Worm (Caenorhabditis elegans) whole organism, young adult: ENCODE measurements around the gene ZK822.10.

Experiments used
- C17E4.6 ChIP-seq: fragments of 200-800 bp; sonication (Bioruptor generic); IDR thresholded peaks from 2 replicates; pipeline ENCODE4 v1.3.6; 2022; ENCODE audit warnings: missing genetic modification reagents, missing genetic modification characterization, missing compliant biosample characterization
- F22D6.2 ChIP-seq: sonication (generic microtip); optimal IDR thresholded peaks from 2 replicates; lab custom pipeline; 2016; ENCODE audit warnings: mild to moderate bottlenecking, missing genetic modification characterization, missing compliant biosample characterization
- F55B11.4 ChIP-seq: sonication (generic microtip); optimal IDR thresholded peaks from 2 replicates; lab custom pipeline; 2016; ENCODE audit warnings: missing compliant biosample characterization, missing genetic modification characterization, borderline replicate concordance; ENCODE audit not compliant: insufficient read depth
- K12H6.12 ChIP-seq: fragments of 200-800 bp; sonication (Bioruptor generic); optimal IDR thresholded peaks from 2 replicates; lab custom pipeline; 2018; ENCODE audit warnings: mild to moderate bottlenecking, missing genetic modification characterization, missing compliant biosample characterization
- T26A5.8 ChIP-seq: sonication (generic microtip); optimal IDR thresholded peaks from 2 replicates; lab custom pipeline; 2016; ENCODE audit warnings: missing genetic modification characterization, missing compliant biosample characterization
- Y53F4B.3 ChIP-seq: fragments of 200-800 bp; sonication (Bioruptor generic); IDR thresholded peaks from 2 replicates; pipeline ENCODE4 v1.3.6; 2022; ENCODE audit warnings: missing genetic modification reagents, missing genetic modification characterization, missing compliant biosample characterization
- Y56A3A.18 ChIP-seq: fragments of 200-800 bp; sonication (Bioruptor generic); IDR thresholded peaks from 2 replicates; pipeline ENCODE4 v1.3.6; 2022; ENCODE audit warnings: missing genetic modification reagents, missing genetic modification characterization, missing compliant biosample characterization
- athp-1 ChIP-seq: sonication (generic microtip); optimal IDR thresholded peaks from 2 replicates; lab custom pipeline; 2017; ENCODE audit warnings: mild to moderate bottlenecking, missing genetic modification characterization, missing compliant biosample characterization
- bed-2 ChIP-seq: fragments of 200-800 bp; sonication (Bioruptor generic); IDR thresholded peaks from 2 replicates; pipeline ENCODE4 v1.3.6; 2022; ENCODE audit warnings: missing genetic modification reagents, missing genetic modification characterization, missing compliant biosample characterization
- cebp-2 ChIP-seq: fragments of 200-800 bp; sonication (Bioruptor generic); IDR thresholded peaks from 2 replicates; pipeline ENCODE4 v1.3.6; 2022; ENCODE audit warnings: missing genetic modification characterization, missing compliant biosample characterization
- ceh-100 ChIP-seq: fragments of 200-800 bp; sonication (Bioruptor generic); IDR thresholded peaks from 2 replicates; pipeline ENCODE4 v1.3.6; 2022; ENCODE audit warnings: missing genetic modification reagents, missing genetic modification characterization, missing compliant biosample characterization
- ceh-27 ChIP-seq: fragments of 200-800 bp; sonication (Bioruptor generic); optimal IDR thresholded peaks from 2 replicates; lab custom pipeline; 2018; ENCODE audit warnings: mild to moderate bottlenecking, missing genetic modification characterization, moderate library complexity, missing compliant biosample characterization
- die-1 ChIP-seq: sonication (generic microtip); optimal IDR thresholded peaks from 2 replicates; lab custom pipeline; 2016; ENCODE audit warnings: missing genotype, mild to moderate bottlenecking, missing genetic modification characterization, missing compliant biosample characterization
- dox-1 ChIP-seq: fragments of 200-800 bp; sonication (Bioruptor generic); IDR thresholded peaks from 2 replicates; pipeline ENCODE4 v1.3.6; 2022; ENCODE audit warnings: missing genetic modification reagents, missing genetic modification characterization, missing compliant biosample characterization
- egl-18 ChIP-seq: fragments of 200-800 bp; sonication (Bioruptor generic); IDR thresholded peaks from 2 replicates; pipeline ENCODE4 v1.3.6; 2022; ENCODE audit warnings: missing genetic modification reagents, missing genetic modification characterization, missing compliant biosample characterization
- egrh-3 ChIP-seq: fragments of 200-800 bp; sonication (Bioruptor generic); IDR thresholded peaks from 2 replicates; pipeline ENCODE4 v1.3.6; 2022; ENCODE audit warnings: missing genetic modification reagents, missing genetic modification characterization, missing compliant biosample characterization
- ets-4 ChIP-seq: fragments of 200-800 bp; sonication (Bioruptor generic); optimal IDR thresholded peaks from 2 replicates; lab custom pipeline; 2018; ENCODE audit warnings: mild to moderate bottlenecking, missing genetic modification characterization, missing compliant biosample characterization
- hmg-20 ChIP-seq: fragments of 200-800 bp; sonication (Bioruptor generic); IDR thresholded peaks from 2 replicates; pipeline ENCODE4 v1.3.6; 2022; ENCODE audit warnings: missing genetic modification reagents, missing genetic modification characterization, missing compliant biosample characterization
- hrde-1 ChIP-seq: sonication (generic microtip); optimal IDR thresholded peaks from 2 replicates; lab custom pipeline; 2016; ENCODE audit warnings: missing genetic modification characterization, mild to moderate bottlenecking, missing compliant biosample characterization, moderate library complexity, missing genotype, missing genetic modification reagents, borderline replicate concordance
- hsf-1 ChIP-seq: fragments of 200-800 bp; sonication (Bioruptor generic); IDR thresholded peaks from 2 replicates; pipeline ENCODE4 v1.3.6; 2022; ENCODE audit warnings: missing genetic modification reagents, missing genetic modification characterization, missing compliant biosample characterization
- lin-26 ChIP-seq: fragments of 200-800 bp; sonication (Bioruptor generic); IDR thresholded peaks from 2 replicates; pipeline ENCODE4 v1.3.6; 2022; ENCODE audit warnings: missing genetic modification reagents, missing genetic modification characterization, missing compliant biosample characterization
- lin-35 ChIP-seq, 3 experiments: fragments of 150-350 bp in 2 of 3; sonication (generic microtip) in 1 of 3; optimal IDR thresholded peaks; 2 replicates each; lab custom pipeline; 2014 to 2018; ENCODE audit warnings: missing biosample characterization in 3 of 3, missing genetic modification characterization in 3 of 3, missing genetic modification reagents in 3 of 3
- lin-54 ChIP-seq: fragments of 200-800 bp; sonication (Bioruptor generic); optimal IDR thresholded peaks from 2 replicates; lab custom pipeline; 2018; ENCODE audit warnings: mild to moderate bottlenecking, missing genetic modification characterization, missing compliant biosample characterization
- lsl-1 ChIP-seq: fragments of 200-800 bp; sonication (Bioruptor generic); optimal IDR thresholded peaks from 2 replicates; lab custom pipeline; 2018; ENCODE audit warnings: mild to moderate bottlenecking, missing genetic modification characterization, moderate library complexity, missing compliant biosample characterization
- madf-10 ChIP-seq: sonication (generic microtip); optimal IDR thresholded peaks from 2 replicates; lab custom pipeline; 2016; ENCODE audit warnings: mild to moderate bottlenecking, missing genetic modification characterization, missing compliant biosample characterization
- madf-6 ChIP-seq: fragments of 200-800 bp; sonication (Bioruptor generic); IDR thresholded peaks from 2 replicates; pipeline ENCODE4 v1.3.6; 2022; ENCODE audit warnings: missing genetic modification reagents, missing genetic modification characterization, missing compliant biosample characterization
- madf-8 ChIP-seq: fragments of 200-800 bp; sonication (Bioruptor generic); conservative IDR thresholded peaks from 2 replicates; pipeline ENCODE4 v1.3.6; 2022; ENCODE audit warnings: missing genetic modification reagents, missing genetic modification characterization, missing compliant biosample characterization
- nfya-1 ChIP-seq: sonication (generic microtip); optimal IDR thresholded peaks from 2 replicates; lab custom pipeline; 2017; ENCODE audit warnings: antibody characterized with exemption, missing compliant biosample characterization, missing genetic modification characterization, borderline replicate concordance; ENCODE audit not compliant: insufficient read depth
- nfya-2 ChIP-seq: fragments of 200-800 bp; sonication (Bioruptor generic); IDR thresholded peaks from 2 replicates; pipeline ENCODE4 v1.3.6; 2022; ENCODE audit warnings: missing genetic modification reagents, missing genetic modification characterization, missing compliant biosample characterization
- nfyb-1 ChIP-seq: fragments of 200-800 bp; sonication (Bioruptor generic); IDR thresholded peaks from 2 replicates; pipeline ENCODE4 v1.3.6; 2022; ENCODE audit warnings: missing genetic modification reagents, missing genetic modification characterization, missing compliant biosample characterization
- nhr-179 ChIP-seq: sonication (generic microtip); optimal IDR thresholded peaks from 2 replicates; lab custom pipeline; 2016; ENCODE audit warnings: mild to moderate bottlenecking, missing genetic modification characterization, missing compliant biosample characterization
- nhr-90 ChIP-seq: sonication (generic microtip); optimal IDR thresholded peaks from 2 replicates; lab custom pipeline; 2016; ENCODE audit warnings: missing genotype, mild to moderate bottlenecking, missing genetic modification characterization, missing compliant biosample characterization
- pbrm-1 ChIP-seq: fragments of 200-800 bp; sonication (Bioruptor generic); IDR thresholded peaks from 2 replicates; pipeline ENCODE4 v1.3.6; 2022; ENCODE audit warnings: missing genetic modification reagents, missing genetic modification characterization, missing compliant biosample characterization
- pha-4 ChIP-seq: fragments of 150-350 bp; sonication (generic microtip); optimal IDR thresholded peaks from 2 replicates; lab custom pipeline; 2014; ENCODE audit warnings: missing biosample characterization, missing genetic modification reagents, missing genetic modification characterization
- rpc-1 ChIP-seq, 2 experiments: fragments of 150-350 bp in 1 of 2; sonication (generic microtip) in 1 of 2; optimal IDR thresholded peaks; 2 replicates each; lab custom pipeline; 2014 to 2018; ENCODE audit warnings: missing biosample characterization in 1 of 2, missing genetic modification characterization in 1 of 2, missing genetic modification reagents in 1 of 2, missing genotype in 1 of 2
- sdz-38 ChIP-seq: sonication (generic microtip); optimal IDR thresholded peaks from 2 replicates; lab custom pipeline; 2016; ENCODE audit warnings: missing genotype, missing genetic modification characterization, missing compliant biosample characterization
- sea-2 ChIP-seq: fragments of 200-800 bp; sonication (Bioruptor generic); IDR thresholded peaks from 2 replicates; pipeline ENCODE4 v1.3.6; 2022; ENCODE audit warnings: missing genetic modification characterization, missing compliant biosample characterization
- snpc-1.1 ChIP-seq: sonication (generic microtip); optimal IDR thresholded peaks from 2 replicates; lab custom pipeline; 2017; ENCODE audit warnings: missing genetic modification characterization, mild to moderate bottlenecking, missing compliant biosample characterization, antibody characterized with exemption, moderate library complexity, missing genotype, missing genetic modification reagents; ENCODE audit not compliant: insufficient read depth
- somi-1 ChIP-seq: fragments of 200-800 bp; sonication (Bioruptor generic); optimal IDR thresholded peaks from 2 replicates; lab custom pipeline; 2018; ENCODE audit warnings: mild to moderate bottlenecking, missing genetic modification characterization, missing compliant biosample characterization
- tbp1 ChIP-seq: fragments of 200-800 bp; sonication (Bioruptor generic); optimal IDR thresholded peaks from 2 replicates; lab custom pipeline; 2018; ENCODE audit warnings: mild to moderate bottlenecking, missing genetic modification characterization, missing compliant biosample characterization
- xnd-1 ChIP-seq: sonication (generic microtip); optimal IDR thresholded peaks from 2 replicates; lab custom pipeline; 2016; ENCODE audit warnings: missing genotype, missing genetic modification reagents, missing genetic modification characterization, missing compliant biosample characterization
- zim-3 ChIP-seq: sonication (generic microtip); optimal IDR thresholded peaks from 2 replicates; lab custom pipeline; 2017; ENCODE audit warnings: mild to moderate bottlenecking, missing genetic modification characterization, moderate library complexity, missing compliant biosample characterization
- ztf-22 ChIP-seq: fragments of 200-800 bp; sonication (Bioruptor generic); optimal IDR thresholded peaks from 2 replicates; lab custom pipeline; 2018; ENCODE audit warnings: mild to moderate bottlenecking, missing genetic modification characterization, moderate library complexity, missing compliant biosample characterization
- ztf-25 ChIP-seq: fragments of 200-800 bp; sonication (Bioruptor generic); IDR thresholded peaks from 2 replicates; pipeline ENCODE4 v1.3.6; 2022; ENCODE audit warnings: missing genetic modification reagents, missing genetic modification characterization, missing compliant biosample characterization
- ztf-3 ChIP-seq: fragments of 200-800 bp; sonication (Bioruptor generic); optimal IDR thresholded peaks from 2 replicates; lab custom pipeline; 2018; ENCODE audit warnings: mild to moderate bottlenecking, missing genetic modification characterization, missing compliant biosample characterization
- ztf-6 ChIP-seq: fragments of 200-800 bp; sonication (Bioruptor generic); IDR thresholded peaks from 2 replicates; pipeline ENCODE4 v1.3.6; 2022; ENCODE audit warnings: missing genetic modification reagents, missing genetic modification characterization, missing compliant biosample characterization

ZK822.10 gene

ce11 chrIV:11950270-11950669, 33.3 kb downstream of the ZK822.10 start, which contains the start of gene tbx-36:
Gene tbx-36 (plus strand): TSS chrIV:11950570.
- TF ChIP-seq T26A5.8 (tag; lab: Kevin White, UChicago) = no peak
- no peak for TF ChIP-seq C17E4.6 (GFP tag; lab: Robert Waterston, UW)
- no peak for TF ChIP-seq hmg-20 (GFP tag; lab: Robert Waterston, UW)
- no peak for TF ChIP-seq ets-4
- TF ChIP-seq rpc-1 (optimal IDR thresholded peaks at IDR 0.05; lab: Kevin White, UChicago) = no peak
- TF ChIP-seq rpc-1 (tag; optimal IDR thresholded peaks at IDR 0.05; lab: Kevin White, UChicago) = no peak
- no peak for TF ChIP-seq F22D6.2 (tag; lab: Kevin White, UChicago)
- no peak for TF ChIP-seq athp-1 (tag; lab: Kevin White, UChicago)
- no peak for TF ChIP-seq Y56A3A.18 (GFP tag; lab: Robert Waterston, UW)
- TF ChIP-seq ceh-27 (GFP tag; lab: Kevin White, UChicago) = no peak
- no peak for TF ChIP-seq egrh-3 (GFP tag; lab: Robert Waterston, UW)
- TF ChIP-seq bed-2 (GFP tag; lab: Robert Waterston, UW) = no peak
- no peak for TF ChIP-seq ztf-3 (GFP tag; lab: Kevin White, UChicago)
- TF ChIP-seq tbp1 (GFP tag; lab: Kevin White, UChicago) = no peak
- no peak for TF ChIP-seq hrde-1 (tag; lab: Kevin White, UChicago)
- no peak for TF ChIP-seq madf-10 (tag; lab: Kevin White, UChicago)

- TF ChIP-seq K12H6.12 (tag; lab: Kevin White, UChicago) (peak; percentile 6), F55B11.4 (tag; lab: Kevin White, UChicago) (no peak), nhr-90 (tag; lab: Kevin White, UChicago) (no peak), sea-2 (GFP tag; lab: Robert Waterston, UW) (no peak), somi-1 (GFP tag; lab: Kevin White, UChicago) (no peak), sdz-38 (tag; lab: Kevin White, UChicago) (no peak), madf-8 (GFP tag; lab: Robert Waterston, UW) (no peak), ceh-100 (GFP tag; lab: Robert Waterston, UW) (no peak), hrde-1 (tag; lab: Kevin White, UChicago) (no peak), lin-26 (GFP tag; lab: Robert Waterston, UW) (no peak), lin-54 (GFP tag; lab: Kevin White, UChicago) (peak; percentile 53), lsl-1 (GFP tag; lab: Kevin White, UChicago) (peak; percentile 23), T26A5.8 (tag; lab: Kevin White, UChicago) (no peak), ztf-25 (GFP tag; lab: Robert Waterston, UW) (no peak), ztf-6 (GFP tag; lab: Robert Waterston, UW) (no peak), egl-18 (no peak), nfya-2 (no peak), madf-6 (GFP tag; lab: Robert Waterston, UW) (peak; percentile 41), nfyb-1 (GFP tag; lab: Robert Waterston, UW) (no peak), xnd-1 (tag; lab: Kevin White, UChicago) (peak; percentile 1), die-1 (tag; lab: Kevin White, UChicago) (no peak), nhr-179 (tag; lab: Kevin White, UChicago) (no peak), snpc-1.1 (tag; lab: Kevin White, UChicago) (no peak), ztf-22 (GFP tag; lab: Kevin White, UChicago) (no peak), dox-1 (GFP tag; lab: Robert Waterston, UW) (peak; percentile 55), pha-4 (tag; lab: Kevin White, UChicago) (no peak), zim-3 (no peak), nfya-1 (tag; lab: Kevin White, UChicago) (no peak), Y53F4B.3 (GFP tag; lab: Robert Waterston, UW) (no peak), pbrm-1 (GFP tag; lab: Robert Waterston, UW) (no peak), lin-35 (GFP tag; optimal IDR thresholded peaks at IDR 0.05; lab: Kevin White, UChicago) (peak in 1 of 3 experiments; percentile 6), cebp-2 (no peak), hsf-1 (no peak)
Measured at ce11 chrIV:11952612-11953299, 35.8 kb downstream of the ZK822.10 start, which contains the start of gene gdh-1. Gene gdh-1 (plus strand): TSS chrIV:11953249.
